Worm (Caenorhabditis elegans): Measurements from ENCODE around the gene K10C9.4.

DNA sequence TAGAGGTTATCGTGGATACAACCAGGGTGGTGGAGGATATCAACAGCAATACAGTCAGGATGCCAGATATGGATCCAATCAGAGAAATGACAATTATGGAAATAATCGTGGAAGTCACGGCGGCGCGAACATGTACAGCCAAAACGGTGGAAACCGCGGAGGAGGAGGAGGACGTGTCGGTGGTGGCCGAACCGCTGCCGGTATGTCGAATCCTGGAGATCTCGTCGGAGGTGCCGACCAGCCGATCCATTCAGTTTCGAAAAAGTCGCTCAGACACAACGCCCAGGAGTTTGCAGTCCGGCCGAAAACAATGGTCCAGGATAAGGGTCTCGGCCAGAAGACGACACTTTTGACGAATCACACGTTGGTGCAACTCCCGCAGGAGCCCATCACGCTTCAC, 43.8 kb downstream of the K10C9.4 start:
- TF ChIP-seq ets-4 (GFP tag; optimal IDR thresholded peaks at IDR 0.05) = no peak
- TF ChIP-seq snpc-1.1 (tag; optimal IDR thresholded peaks at IDR 0.05; ENCODE audit: insufficient read depth) = no peak
- TF ChIP-seq unc-62 (GFP tag; optimal IDR thresholded peaks at IDR 0.05) = no peak
- TF ChIP-seq snpc-1.3 (tag; optimal IDR thresholded peaks at IDR 0.05; ENCODE audit: insufficient read depth) = no peak
- TF ChIP-seq madf-6 (GFP tag; IDR thresholded peaks at IDR 0.05) = no peak
- no peak for TF ChIP-seq lin-54 (GFP tag; optimal IDR thresholded peaks at IDR 0.05)
- TF ChIP-seq F39B2.1 (GFP tag; IDR thresholded peaks at IDR 0.05) = no peak
- no peak for TF ChIP-seq sdz-38 (tag; optimal IDR thresholded peaks at IDR 0.05)
- TF ChIP-seq F22D6.2 (tag; optimal IDR thresholded peaks at IDR 0.05) = no peak
- TF ChIP-seq cebp-1 (GFP tag; IDR thresholded peaks at IDR 0.05) = no peak
- no peak for TF ChIP-seq cebp-1 (tag; optimal IDR thresholded peaks at IDR 0.05)
- no peak for TF ChIP-seq unc-130 (GFP tag; optimal IDR thresholded peaks at IDR 0.05)

Measured in whole organism, young adult.